Fruit fly (Drosophila melanogaster): Measurements from ENCODE around the gene Tom.

DNA sequence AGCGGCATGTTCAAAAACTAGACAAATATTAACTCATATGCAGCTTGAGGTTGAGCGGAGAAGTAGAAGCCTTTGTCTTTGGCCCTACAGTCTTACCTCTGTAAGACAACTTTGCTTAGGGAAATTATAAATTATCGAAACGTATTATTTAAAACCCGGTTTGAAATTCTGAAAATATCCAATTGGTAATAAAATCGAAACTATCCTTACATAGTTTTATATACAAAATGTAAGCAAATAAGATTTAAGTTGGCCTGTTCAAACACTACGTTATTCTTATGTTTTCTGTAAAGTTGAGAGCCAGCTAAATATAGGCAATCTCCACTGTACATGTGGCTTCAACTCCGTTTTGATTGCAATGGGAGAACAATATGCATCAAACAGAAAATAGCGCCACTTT, 44.2 kb downstream of the Tom start:
- TF ChIP-seq CG8319 (GFP tag; optimal IDR thresholded peaks at IDR 0.05) (no peak), CG3032 (tag; optimal IDR thresholded peaks at IDR 0.05) (peak; percentile 64), svp (GFP tag) (peak; percentile 51), CG6276 (GFP tag; optimal IDR thresholded peaks at IDR 0.05) (peak; percentile 51), CG1621 (tag; optimal IDR thresholded peaks at IDR 0.05) (peak; percentile 47), spab (GFP tag; optimal IDR thresholded peaks at IDR 0.05) (peak; percentile 24), Hr39 (GFP tag; optimal IDR thresholded peaks at IDR 0.05) (peak; percentile 12), CG10631 (GFP tag; optimal IDR thresholded peaks at IDR 0.05) (peak; percentile 35), Smox (GFP tag; optimal IDR thresholded peaks at IDR 0.05) (no peak)

Measured in whole organism, prepupa.